Fruit fly (Drosophila melanogaster): Measurements from ENCODE around the gene Mgat2.

DNA sequence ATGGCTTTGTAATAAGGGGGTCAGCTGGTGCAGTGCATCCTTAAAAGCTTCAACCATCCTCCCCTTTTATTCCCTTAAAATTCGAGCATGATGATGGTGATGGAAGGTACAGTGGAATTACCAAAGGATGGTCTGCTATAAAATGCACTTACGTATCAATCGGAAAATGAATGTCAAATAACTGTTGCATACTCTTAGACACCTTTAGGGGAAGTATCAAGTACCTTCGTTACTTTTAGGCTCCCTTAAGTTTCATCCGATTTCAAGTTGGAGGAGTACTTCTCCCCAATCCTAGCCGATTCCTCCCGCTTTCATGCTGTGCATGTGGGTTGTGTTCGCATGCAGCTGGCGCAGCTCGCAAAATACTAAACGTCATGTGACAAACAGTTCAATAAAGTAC lies 48.2 kb upstream of the Mgat2 start:
- TF ChIP-seq Pif1B (GFP tag; optimal IDR thresholded peaks at IDR 0.05) (no peak), EcR (GFP tag; optimal IDR thresholded peaks at IDR 0.05) (no peak), CG4496 (GFP tag; IDR thresholded peaks at IDR 0.05) (no peak), CG34367 (tag; optimal IDR thresholded peaks at IDR 0.05) (no peak), D1 (tag; optimal IDR thresholded peaks at IDR 0.05) (no peak), CG8159 (tag; optimal IDR thresholded peaks at IDR 0.05) (no peak), CG17806 (tag; optimal IDR thresholded peaks at IDR 0.05) (no peak), CG9948 (tag; optimal IDR thresholded peaks at IDR 0.05) (no peak), CG12605 (GFP tag; IDR thresholded peaks at IDR 0.05) (no peak), CG8301 (tag; optimal IDR thresholded peaks at IDR 0.05) (no peak), Pif1A (GFP tag; optimal IDR thresholded peaks at IDR 0.05) (no peak), CG14655 (GFP tag; optimal IDR thresholded peaks at IDR 0.05) (no peak), gl (tag; optimal IDR thresholded peaks at IDR 0.05) (no peak), rn (GFP tag; IDR thresholded peaks at IDR 0.05) (no peak)
